Worm (Caenorhabditis elegans) whole organism, L2 larva: ENCODE results near the gene srh-136.
"Not testable (repeated sequence)": the region's sequence is repeated elsewhere in the genome, so short reads cannot be mapped to it uniquely, and the experiment has no call there.

Experiments used
- C34F6.9 ChIP-seq: fragments of 150-350 bp; optimal IDR thresholded peaks from 2 replicates; lab custom pipeline; 2014; ENCODE audit warnings: missing biosample characterization, missing genetic modification characterization
- F13H6.1 ChIP-seq: sonication (generic microtip); optimal IDR thresholded peaks from 2 replicates; lab custom pipeline; 2016; ENCODE audit warnings: missing genetic modification characterization, missing compliant biosample characterization
- ZK546.5 ChIP-seq: sonication (generic microtip); optimal IDR thresholded peaks from 2 replicates; lab custom pipeline; 2017; ENCODE audit warnings: missing biosample characterization, missing genetic modification characterization
- alr-1 ChIP-seq: fragments of 150-350 bp; optimal IDR thresholded peaks from 2 replicates; lab custom pipeline; 2014; ENCODE audit warnings: missing biosample characterization, missing genetic modification characterization
- aly-2 ChIP-seq: fragments of 150-350 bp; optimal IDR thresholded peaks from 2 replicates; lab custom pipeline; 2014; ENCODE audit warnings: missing biosample characterization, missing genetic modification characterization
- ama-1 ChIP-seq: fragments of 150-350 bp; optimal IDR thresholded peaks from 2 replicates; lab custom pipeline; 2018; ENCODE audit warnings: inconsistent platforms
- blmp-1 ChIP-seq: sonication (generic microtip); optimal IDR thresholded peaks from 2 replicates; lab custom pipeline; 2017; ENCODE audit warnings: missing genetic modification characterization, mild to moderate bottlenecking, missing compliant biosample characterization, antibody characterized with exemption, moderate library complexity; ENCODE audit not compliant: insufficient read depth
- dmd-4 ChIP-seq: sonication (generic microtip); optimal IDR thresholded peaks from 2 replicates; lab custom pipeline; 2017; ENCODE audit warnings: missing biosample characterization, missing genetic modification characterization
- egl-27 ChIP-seq: sonication (generic microtip); optimal IDR thresholded peaks from 3 replicates; lab custom pipeline; 2017; ENCODE audit warnings: missing biosample characterization, missing genetic modification reagents, missing genetic modification characterization
- elt-1 ChIP-seq: fragments of 150-350 bp; optimal IDR thresholded peaks from 2 replicates; lab custom pipeline; 2014; ENCODE audit warnings: missing biosample characterization, missing genetic modification characterization
- fos-1 ChIP-seq: fragments of 150-350 bp; optimal IDR thresholded peaks from 2 replicates; lab custom pipeline; 2014; ENCODE audit warnings: missing biosample characterization, missing genetic modification characterization
- gmeb-1 ChIP-seq: fragments of 150-350 bp; optimal IDR thresholded peaks from 2 replicates; lab custom pipeline; 2014; ENCODE audit warnings: missing biosample characterization, missing genetic modification characterization
- lin-11 ChIP-seq: fragments of 150-350 bp; sonication (generic microtip); optimal IDR thresholded peaks from 2 replicates; lab custom pipeline; 2014; ENCODE audit warnings: missing biosample characterization, missing genetic modification characterization, inconsistent platforms, mixed read lengths
- lin-13 ChIP-seq: fragments of 150-350 bp; optimal IDR thresholded peaks from 2 replicates; lab custom pipeline; 2014; ENCODE audit warnings: missing biosample characterization, missing genetic modification reagents, missing genetic modification characterization
- lin-39 ChIP-seq: fragments of 150-350 bp; optimal IDR thresholded peaks from 2 replicates; lab custom pipeline; 2014; ENCODE audit warnings: missing biosample characterization, missing genetic modification reagents, missing genetic modification characterization
- lsy-2 ChIP-seq, 2 experiments: fragments of 150-350 bp in 1 of 2; sonication (generic microtip) in 1 of 2; optimal IDR thresholded peaks; 2 replicates each; lab custom pipeline; 2014 to 2017; ENCODE audit warnings: missing biosample characterization in 2 of 2, missing genetic modification characterization in 2 of 2
- mab-5 ChIP-seq: fragments of 150-350 bp; optimal IDR thresholded peaks from 2 replicates; lab custom pipeline; 2014; ENCODE audit warnings: missing biosample characterization, missing genetic modification characterization
- mbf-1 ChIP-seq: sonication (generic microtip); optimal IDR thresholded peaks from 2 replicates; lab custom pipeline; 2017; ENCODE audit warnings: missing biosample characterization, missing genetic modification characterization
- nhr-11 ChIP-seq: fragments of 150-350 bp; optimal IDR thresholded peaks from 2 replicates; lab custom pipeline; 2014; ENCODE audit warnings: missing biosample characterization, missing genetic modification characterization
- nhr-12 ChIP-seq: fragments of 150-350 bp; optimal IDR thresholded peaks from 2 replicates; lab custom pipeline; 2014; ENCODE audit warnings: missing biosample characterization, missing genetic modification characterization
- nhr-21 ChIP-seq: fragments of 150-350 bp; optimal IDR thresholded peaks from 2 replicates; lab custom pipeline; 2014; ENCODE audit warnings: missing biosample characterization, missing genetic modification characterization
- nhr-23 ChIP-seq: fragments of 150-350 bp; optimal IDR thresholded peaks from 2 replicates; lab custom pipeline; 2014; ENCODE audit warnings: missing biosample characterization, missing genetic modification reagents, missing genetic modification characterization
- nhr-25 ChIP-seq: fragments of 150-350 bp; sonication (generic microtip); optimal IDR thresholded peaks from 3 replicates; lab custom pipeline; 2014; ENCODE audit warnings: missing biosample characterization, missing genetic modification characterization
- nhr-77 ChIP-seq: fragments of 150-350 bp; optimal IDR thresholded peaks from 2 replicates; lab custom pipeline; 2014; ENCODE audit warnings: missing biosample characterization, missing genetic modification characterization
- sem-4 ChIP-seq: fragments of 150-350 bp; optimal IDR thresholded peaks from 2 replicates; lab custom pipeline; 2014; ENCODE audit warnings: missing biosample characterization, missing genetic modification reagents, missing genetic modification characterization
- sma-3 ChIP-seq: sonication (generic microtip); optimal IDR thresholded peaks from 2 replicates; lab custom pipeline; 2016; ENCODE audit warnings: missing genetic modification reagents, missing genetic modification characterization, missing compliant biosample characterization
- sma-9 ChIP-seq, 2 experiments: fragments of 150-350 bp in 1 of 2; sonication (generic microtip) in 1 of 2; optimal IDR thresholded peaks; 2 replicates each; lab custom pipeline; 2014 to 2016; ENCODE audit warnings: missing genetic modification characterization in 2 of 2, mild to moderate bottlenecking in 1 of 2, missing biosample characterization in 1 of 2, missing compliant biosample characterization in 1 of 2, missing genetic modification reagents in 1 of 2, moderate library complexity in 1 of 2
- snpc-4 ChIP-seq: fragments of 150-350 bp; optimal IDR thresholded peaks from 2 replicates; lab custom pipeline; 2014; ENCODE audit warnings: missing biosample characterization, missing genetic modification characterization
- unc-62 ChIP-seq: fragments of 150-350 bp; optimal IDR thresholded peaks from 2 replicates; lab custom pipeline; 2014; ENCODE audit warnings: missing biosample characterization, missing genetic modification reagents, missing genetic modification characterization
- zag-1 ChIP-seq: fragments of 150-350 bp; optimal IDR thresholded peaks from 2 replicates; lab custom pipeline; 2014; ENCODE audit warnings: missing biosample characterization, missing genetic modification characterization
- ztf-1 ChIP-seq: fragments of 200-800 bp; sonication (Bioruptor generic); conservative IDR thresholded peaks from 2 replicates; pipeline ENCODE4 v1.3.6; 2022; ENCODE audit warnings: missing genetic modification characterization, missing compliant biosample characterization

srh-136 gene

DNA sequence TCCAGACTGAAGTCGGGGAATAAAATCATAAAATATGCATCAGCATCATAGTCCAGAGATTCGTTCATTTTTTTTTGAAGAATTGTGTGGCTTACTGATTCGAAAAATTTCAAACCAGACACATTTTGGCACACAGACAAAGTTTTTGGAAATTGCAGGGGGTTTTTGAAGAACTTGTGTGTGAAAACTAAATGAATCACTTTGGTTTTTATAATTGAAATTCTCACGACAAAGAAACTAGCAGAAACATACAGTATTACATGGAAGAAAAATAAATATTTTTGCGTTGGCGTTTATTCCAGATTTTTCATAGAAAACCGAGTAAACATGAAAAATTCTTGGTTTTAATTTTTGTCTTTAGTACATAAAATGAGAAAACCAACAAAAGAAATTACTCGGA is 24.8 kb upstream of the srh-136 start, which contains the start of gene srw-34:
Gene srw-34, minus strand, starts transcription at position 101 of the 400 bp plus-strand sequence.
- no peak for TF ChIP-seq blmp-1 (tag; lab: Kevin White, UChicago)
- TF ChIP-seq dmd-4 (tag; lab: Kevin White, UChicago): no peak
- TF ChIP-seq ZK546.5 (tag; lab: Kevin White, UChicago): no peak
- no peak for TF ChIP-seq aly-2 (tag; lab: Kevin White, UChicago)
- no peak for TF ChIP-seq mab-5 (tag; lab: Kevin White, UChicago)
- TF ChIP-seq sma-9 (GFP tag; optimal IDR thresholded peaks at IDR 0.05; lab: Kevin White, UChicago): no peak
- no peak for TF ChIP-seq sma-9 (tag; optimal IDR thresholded peaks at IDR 0.05; lab: Kevin White, UChicago)
- no peak for TF ChIP-seq zag-1 (tag; lab: Kevin White, UChicago)
- no peak for TF ChIP-seq nhr-25
- no peak for TF ChIP-seq lsy-2 (tag; optimal IDR thresholded peaks at IDR 0.05; lab: Kevin White, UChicago)
- no peak for TF ChIP-seq ztf-1 (GFP tag; lab: Robert Waterston, UW)
- no peak for TF ChIP-seq egl-27 (tag; lab: Kevin White, UChicago)
- TF ChIP-seq ama-1 (lab: Kevin White, UChicago): no peak
- no peak for TF ChIP-seq lin-11
- no peak for TF ChIP-seq snpc-4
- no peak for TF ChIP-seq gmeb-1 (tag; lab: Kevin White, UChicago)
- TF ChIP-seq unc-62 (GFP tag; lab: Kevin White, UChicago): no peak
- TF ChIP-seq elt-1 (tag; lab: Kevin White, UChicago): no peak
- TF ChIP-seq nhr-11: no peak
- TF ChIP-seq nhr-77: no peak

- TF ChIP-seq lin-39 (no peak), C34F6.9 (tag; lab: Kevin White, UChicago) (no peak), nhr-23 (tag; lab: Kevin White, UChicago) (no peak), mab-5 (tag; lab: Kevin White, UChicago) (no peak), unc-62 (GFP tag; lab: Kevin White, UChicago) (no peak)
Observed at ce11 chrV:16517619-16518018, 20.2 kb upstream of the srh-136 start, which contains the start of gene F36D3.4. TSS of gene F36D3.4 (minus strand) at chrV:16517719.

DNA sequence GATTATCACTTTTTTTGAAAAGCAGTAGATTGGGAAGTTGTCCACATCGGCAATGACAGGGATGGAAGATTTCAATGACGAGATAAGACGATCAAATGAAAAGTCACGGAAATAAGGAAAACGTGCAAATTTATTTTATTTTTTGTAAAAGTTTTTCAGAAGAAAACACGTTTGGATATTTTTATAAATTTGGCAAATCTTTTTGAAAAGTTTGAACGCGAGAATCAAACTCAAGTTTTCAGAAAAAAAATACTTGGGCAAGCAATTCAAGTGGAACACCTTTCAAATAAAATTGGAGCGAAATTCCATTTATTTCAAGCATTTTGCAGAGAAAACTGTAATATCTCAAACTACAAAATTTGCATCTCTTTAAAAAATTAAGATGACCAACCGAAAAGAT is 17.7 kb upstream of the srh-136 start, which contains the start of gene F36D3.5:
Gene F36D3.5, minus strand, starts transcription at position 101 of the 400 bp plus-strand sequence.
- TF ChIP-seq nhr-25, nhr-11, snpc-4: not testable (repeated sequence)

DNA sequence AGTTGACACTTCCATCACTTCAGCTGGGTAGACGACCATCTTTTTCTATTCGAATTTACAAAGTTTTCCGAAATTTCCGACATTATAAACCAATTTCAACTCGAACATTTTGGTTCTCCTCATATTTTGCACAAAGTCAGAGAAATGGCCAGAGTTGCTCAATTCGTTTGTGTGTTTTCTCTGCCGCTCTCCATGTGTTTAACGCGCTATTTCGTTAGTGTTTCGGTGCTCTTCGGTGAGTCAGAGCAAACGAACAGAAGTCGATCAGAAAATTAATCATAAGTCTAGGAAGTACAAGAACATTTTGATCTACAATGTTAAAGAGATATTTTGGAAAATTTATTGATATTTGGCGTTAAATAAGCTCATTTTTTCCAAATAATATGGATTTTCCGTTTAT is 11.3 kb upstream of the srh-136 start, which contains the start of gene srr-3:
Gene srr-3, minus strand, starts transcription at position 101 of the 400 bp plus-strand sequence.
- TF ChIP-seq nhr-11 (no peak), fos-1 (tag; lab: Kevin White, UChicago) (peak; percentile 25)
- TF ChIP-seq, all 48 proteins: peak for 1

ce11 chrV:16506650-16507049 is 9.3 kb upstream of the srh-136 start:
- no peak for TF ChIP-seq mbf-1
- no peak for TF ChIP-seq nhr-21
- TF ChIP-seq zag-1 (tag; lab: Kevin White, UChicago): no peak
- TF ChIP-seq nhr-12 (tag; lab: Kevin White, UChicago): no peak
- TF ChIP-seq sma-3 (GFP tag; lab: Kevin White, UChicago): no peak
- TF ChIP-seq unc-62 (GFP tag; lab: Kevin White, UChicago): no peak
- TF ChIP-seq lin-13 (GFP tag; lab: Kevin White, UChicago): no peak
- peak; percentile 25 for TF ChIP-seq sma-9 (GFP tag; optimal IDR thresholded peaks at IDR 0.05; lab: Kevin White, UChicago)
- TF ChIP-seq sma-9 (tag; optimal IDR thresholded peaks at IDR 0.05; lab: Kevin White, UChicago): no peak

ce11 chrV:16505828-16506227 is 8.4 kb upstream of the srh-136 start, which contains the start of gene nhr-54:
TSS of gene nhr-54 (minus strand) at chrV:16505928.
- no peak for TF ChIP-seq ZK546.5 (tag; lab: Kevin White, UChicago)
- no peak for TF ChIP-seq ama-1 (lab: Kevin White, UChicago)
- no peak for TF ChIP-seq mbf-1
- no peak for TF ChIP-seq elt-1 (tag; lab: Kevin White, UChicago)

DNA sequence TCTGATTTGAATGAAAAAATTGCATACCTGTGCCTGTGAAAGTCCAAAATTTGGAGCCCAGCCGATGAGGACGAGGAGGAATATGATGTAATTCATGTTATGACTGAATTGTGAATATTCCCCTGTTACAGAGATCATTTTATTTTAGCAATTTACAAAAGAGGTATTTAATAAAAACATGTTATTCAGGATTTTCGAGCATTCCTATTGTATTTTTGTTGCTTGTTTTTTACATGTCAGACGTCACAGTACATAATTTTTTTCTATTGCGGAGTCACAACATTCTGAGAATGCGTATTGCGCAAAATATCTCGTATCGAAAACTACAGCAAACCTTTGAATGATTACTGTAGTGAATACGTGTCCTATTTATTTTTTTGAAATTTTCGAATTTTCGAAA is 5.8 kb upstream of the srh-136 start, which contains the start of gene F36D3.14:
Gene F36D3.14, minus strand, starts transcription at position 101 of the 400 bp plus-strand sequence.
- no peak for TF ChIP-seq F13H6.1 (tag; lab: Kevin White, UChicago)
- TF ChIP-seq lin-13 (GFP tag; lab: Kevin White, UChicago): no peak
- no peak for TF ChIP-seq mbf-1
- no peak for TF ChIP-seq alr-1
- no peak for TF ChIP-seq sem-4 (tag; lab: Kevin White, UChicago)
